Fruit fly (Drosophila melanogaster) S2 (cell line): Measurements from ENCODE around the gene SMC6.

Experiments used
- CG8478 ChIP-seq: fragments of >200 bp; optimal IDR thresholded peaks from 2 replicates; lab custom pipeline; 2018
- CTCF ChIP-seq, 2 experiments: fragments of >200 bp; optimal IDR thresholded peaks; 2 replicates each; lab custom pipeline; 2018

dm6 chr3R:24161173-24161811 lies 31.9 kb downstream of the SMC6 start, which contains the start of the genes Myo95E and TBC1d7:
- TF ChIP-seq CG8478 (lab: Kevin White, UChicago) (no peak), CTCF (optimal IDR thresholded peaks at IDR 0.05; lab: Kevin White, UChicago) (no peak)
